Worm (Caenorhabditis elegans) whole organism, L4 larva: ENCODE results near the gene rif-1.1.

Experiments
- Y5F2A.4 ChIP-seq: fragments of 200-800 bp; sonication (Bioruptor generic); optimal IDR thresholded peaks from 2 replicates; lab custom pipeline; 2018; ENCODE audit warnings: mild to moderate bottlenecking, missing genetic modification characterization, missing compliant biosample characterization
- ama-1 ChIP-seq: fragments of 150-350 bp; optimal IDR thresholded peaks from 2 replicates; lab custom pipeline; 2014; ENCODE audit warnings: inconsistent platforms, mixed read lengths
- ceh-28 ChIP-seq: fragments of 150-350 bp; optimal IDR thresholded peaks from 2 replicates; lab custom pipeline; 2014; ENCODE audit warnings: missing biosample characterization, missing genetic modification reagents, missing genetic modification characterization
- ceh-82 ChIP-seq: sonication (generic microtip); optimal IDR thresholded peaks from 2 replicates; lab custom pipeline; 2017; ENCODE audit warnings: missing biosample characterization, missing genetic modification characterization
- mdl-1 ChIP-seq, 2 experiments: fragments of 150-350 bp in 1 of 2; sonication (generic microtip) in 1 of 2; optimal IDR thresholded peaks; 2 replicates each; lab custom pipeline; 2014 to 2017; ENCODE audit warnings: missing biosample characterization in 2 of 2, missing genetic modification characterization in 2 of 2
- nhr-237 ChIP-seq: sonication (generic microtip); optimal IDR thresholded peaks from 2 replicates; lab custom pipeline; 2017; ENCODE audit warnings: missing biosample characterization, missing genetic modification characterization
- sdz-12 ChIP-seq: fragments of 200-800 bp; sonication (Bioruptor generic); optimal IDR thresholded peaks from 2 replicates; lab custom pipeline; 2018; ENCODE audit warnings: mild to moderate bottlenecking, missing genetic modification characterization, missing compliant biosample characterization
- skn-1 ChIP-seq: fragments of 150-350 bp; optimal IDR thresholded peaks from 2 replicates; lab custom pipeline; 2014; ENCODE audit warnings: missing biosample characterization, missing genetic modification characterization
- snpc-4 ChIP-seq: fragments of 150-350 bp; optimal IDR thresholded peaks from 2 replicates; lab custom pipeline; 2014; ENCODE audit warnings: missing biosample characterization, missing genetic modification characterization
- ztf-11 ChIP-seq: fragments of 150-350 bp; optimal IDR thresholded peaks from 2 replicates; lab custom pipeline; 2014; ENCODE audit warnings: missing biosample characterization, missing genetic modification characterization

ce11 chrIV:17413343-17413742 lies 47.7 kb downstream of the rif-1.1 start:
- no peak for TF ChIP-seq ama-1 (lab: Kevin White, UChicago)
- no peak for TF ChIP-seq ztf-11 (tag; lab: Kevin White, UChicago)
- TF ChIP-seq snpc-4 (tag; lab: Kevin White, UChicago), result no peak
- no peak for TF ChIP-seq mdl-1 (tag; optimal IDR thresholded peaks at IDR 0.05; lab: Kevin White, UChicago)
- no peak for TF ChIP-seq Y5F2A.4
- TF ChIP-seq skn-1 (tag; lab: Kevin White, UChicago), result no peak
- TF ChIP-seq ceh-82 (tag; lab: Kevin White, UChicago), result no peak
- no peak for TF ChIP-seq ceh-28 (tag; lab: Kevin White, UChicago)
- TF ChIP-seq nhr-237, result no peak
- no peak for TF ChIP-seq sdz-12 (GFP tag; lab: Kevin White, UChicago)
